Worm (Caenorhabditis elegans) whole organism, early embryonic: ENCODE results near the gene fbxa-220.

Experiments used
- F13C5.2 ChIP-seq: sonication (generic microtip); optimal IDR thresholded peaks from 2 replicates; lab custom pipeline; 2017; ENCODE audit warnings: mild to moderate bottlenecking, missing genetic modification characterization, inconsistent platforms, missing compliant biosample characterization
- aly-1 ChIP-seq: sonication (generic microtip); optimal IDR thresholded peaks from 2 replicates; lab custom pipeline; 2016; ENCODE audit warnings: missing genetic modification characterization, missing compliant biosample characterization
- ama-1 ChIP-seq: fragments of 150-350 bp; optimal IDR thresholded peaks from 2 replicates; lab custom pipeline; 2014
- ceh-13 ChIP-seq: fragments of 200-800 bp; sonication (Bioruptor generic); optimal IDR thresholded peaks from 2 replicates; lab custom pipeline; 2018; ENCODE audit warnings: mild to moderate bottlenecking, missing genetic modification characterization, missing compliant biosample characterization
- flt-1 ChIP-seq: fragments of 200-800 bp; sonication (Bioruptor generic); IDR thresholded peaks from 2 replicates; pipeline ENCODE4 v1.3.6; 2022; ENCODE audit warnings: missing genetic modification characterization, missing compliant biosample characterization
- hmbx-1 ChIP-seq: sonication (generic microtip); optimal IDR thresholded peaks from 2 replicates; lab custom pipeline; 2016; ENCODE audit warnings: mild to moderate bottlenecking, missing genetic modification characterization, missing compliant biosample characterization
- hmg-4 ChIP-seq: fragments of 200-800 bp; sonication (Bioruptor generic); optimal IDR thresholded peaks from 2 replicates; lab custom pipeline; 2018; ENCODE audit warnings: mild to moderate bottlenecking, missing genetic modification characterization, missing compliant biosample characterization
- scrt-1 ChIP-seq: fragments of 200-800 bp; sonication (Bioruptor generic); IDR thresholded peaks from 2 replicates; pipeline ENCODE4 v1.3.6; 2022; ENCODE audit warnings: missing genetic modification characterization, missing compliant biosample characterization
- sea-1 ChIP-seq: fragments of 200-800 bp; sonication (Bioruptor generic); conservative IDR thresholded peaks from 2 replicates; pipeline ENCODE4 v1.3.6; 2022; ENCODE audit warnings: missing genetic modification characterization, missing compliant biosample characterization
- tbx-11 ChIP-seq: fragments of 200-800 bp; sonication (Bioruptor generic); IDR thresholded peaks from 2 replicates; pipeline ENCODE4 v1.3.6; 2022; ENCODE audit warnings: missing genetic modification characterization, missing compliant biosample characterization
- tbx-37 ChIP-seq: fragments of 200-800 bp; sonication (Bioruptor generic); conservative IDR thresholded peaks from 2 replicates; pipeline ENCODE4 v1.3.6; 2022; ENCODE audit warnings: missing genetic modification reagents, missing genetic modification characterization, missing compliant biosample characterization
- tra-4 ChIP-seq: sonication (generic microtip); optimal IDR thresholded peaks from 2 replicates; lab custom pipeline; 2017; ENCODE audit warnings: missing genetic modification characterization, missing compliant biosample characterization

- TF ChIP-seq ama-1 (lab: Kevin White, UChicago) (no peak), aly-1 (tag; lab: Kevin White, UChicago) (no peak), hmbx-1 (tag; lab: Kevin White, UChicago) (no peak), F13C5.2 (tag; lab: Kevin White, UChicago) (no peak), scrt-1 (no peak), hmg-4 (GFP tag; lab: Kevin White, UChicago) (no peak), sea-1 (GFP tag; lab: Robert Waterston, UW) (no peak), ceh-13 (GFP tag; lab: Kevin White, UChicago) (no peak), flt-1 (GFP tag; lab: Robert Waterston, UW) (no peak), tbx-11 (GFP tag; lab: Robert Waterston, UW) (no peak), tbx-37 (GFP tag; lab: Robert Waterston, UW) (no peak), tra-4 (tag; lab: Kevin White, UChicago) (no peak)
Observed at ce11 chrIII:11451380-11451779, 32.6 kb downstream of the fbxa-220 start.
